Fruit fly (Drosophila melanogaster) whole organism, embryonic: ENCODE measurements around the gene Mocs2A.

Experiments used
- C15 ChIP-seq: fragments of 200-800 bp; sonication (Bioruptor generic); IDR thresholded peaks from 3 replicates; pipeline ENCODE4 v1.3.6; 2022; ENCODE audit warnings: missing biosample characterization, missing genetic modification characterization
- CG13424 ChIP-seq: fragments of 200-800 bp; sonication (Bioruptor generic); optimal IDR thresholded peaks from 2 replicates; lab custom pipeline; 2019; ENCODE audit warnings: missing biosample characterization, mild to moderate bottlenecking, missing genetic modification characterization, moderate library complexity
- CG14014 ChIP-seq: fragments of 200-800 bp; sonication (Bioruptor generic); IDR thresholded peaks from 2 replicates; pipeline ENCODE4 v1.3.6; 2022; ENCODE audit warnings: missing biosample characterization, missing genetic modification characterization
- CG1529 ChIP-seq: fragments of 200-800 bp; sonication (Bioruptor generic); optimal IDR thresholded peaks from 3 replicates; lab custom pipeline; 2018; ENCODE audit warnings: missing biosample characterization, missing genetic modification characterization
- CG16779 ChIP-seq: fragments of 200-800 bp; sonication (Bioruptor generic); IDR thresholded peaks from 2 replicates; pipeline ENCODE4 v1.3.6; 2022; ENCODE audit warnings: missing biosample characterization, missing genetic modification characterization
- CG17186 ChIP-seq: fragments of 200-800 bp; sonication (Bioruptor generic); optimal IDR thresholded peaks from 3 replicates; lab custom pipeline; 2017; ENCODE audit warnings: missing biosample characterization, missing genetic modification reagents, missing genetic modification characterization
- CG17328 ChIP-seq: fragments of 200-800 bp; sonication (Bioruptor generic); IDR thresholded peaks from 2 replicates; pipeline ENCODE4 v1.3.6; 2022; ENCODE audit warnings: missing biosample characterization, missing genetic modification characterization
- CG17385 ChIP-seq: fragments of 200-800 bp; sonication (Bioruptor generic); optimal IDR thresholded peaks from 3 replicates; lab custom pipeline; 2018; ENCODE audit warnings: missing biosample characterization, mild to moderate bottlenecking, missing genetic modification characterization
- CG2116 ChIP-seq: fragments of 200-800 bp; sonication (Bioruptor generic); optimal IDR thresholded peaks from 3 replicates; lab custom pipeline; 2018; ENCODE audit warnings: missing biosample characterization, mild to moderate bottlenecking, missing genetic modification characterization
- CG2120 ChIP-seq: fragments of 200-800 bp; sonication (Bioruptor generic); optimal IDR thresholded peaks from 3 replicates; lab custom pipeline; 2016; ENCODE audit warnings: missing biosample characterization, missing genetic modification characterization
- CG2202 ChIP-seq: fragments of 200-800 bp; sonication (Bioruptor generic); optimal IDR thresholded peaks from 2 replicates; lab custom pipeline; 2018; ENCODE audit warnings: missing biosample characterization, mild to moderate bottlenecking, missing genetic modification characterization
- CG3726 ChIP-seq: fragments of 200-800 bp; sonication (Bioruptor generic); IDR thresholded peaks from 3 replicates; pipeline ENCODE4, ENCODE4 v1.3.6; 2022; ENCODE audit warnings: missing biosample characterization, missing genetic modification characterization
- CG3995 ChIP-seq: fragments of 200-800 bp; sonication (Bioruptor generic); optimal IDR thresholded peaks from 3 replicates; lab custom pipeline; 2016; ENCODE audit warnings: missing biosample characterization, missing genetic modification characterization
- CG4282 ChIP-seq: fragments of 200-800 bp; sonication (Bioruptor generic); optimal IDR thresholded peaks from 2 replicates; lab custom pipeline; 2016; ENCODE audit warnings: missing biosample characterization, missing genetic modification characterization
- CG5180 ChIP-seq: fragments of 200-800 bp; sonication (Bioruptor generic); optimal IDR thresholded peaks from 3 replicates; lab custom pipeline; 2017; ENCODE audit warnings: missing biosample characterization, missing genetic modification characterization, mild to moderate bottlenecking, moderate library complexity, missing genetic modification reagents
- CG6854 ChIP-seq: fragments of 200-800 bp; sonication (Bioruptor generic); optimal IDR thresholded peaks from 3 replicates; lab custom pipeline; 2017; ENCODE audit warnings: missing biosample characterization, mild to moderate bottlenecking, missing genetic modification characterization
- CG7556 ChIP-seq: fragments of 200-800 bp; sonication (Bioruptor generic); optimal IDR thresholded peaks from 2 replicates; lab custom pipeline; 2017; ENCODE audit warnings: missing biosample characterization, mild to moderate bottlenecking, missing genetic modification characterization
- CG9609 ChIP-seq: fragments of 200-800 bp; sonication (Bioruptor generic); optimal IDR thresholded peaks from 3 replicates; lab custom pipeline; 2016; ENCODE audit warnings: missing biosample characterization, missing genetic modification characterization
- CG9727 ChIP-seq: fragments of 200-800 bp; sonication (Bioruptor generic); optimal IDR thresholded peaks from 3 replicates; lab custom pipeline; 2017; ENCODE audit warnings: missing biosample characterization, mild to moderate bottlenecking, missing genetic modification characterization
- Chrac-16 ChIP-seq: fragments of 200-800 bp; sonication (Bioruptor generic); optimal IDR thresholded peaks from 3 replicates; lab custom pipeline; 2016; ENCODE audit warnings: missing biosample characterization, missing genetic modification characterization
- Doc2 ChIP-seq: fragments of 200-800 bp; sonication (Bioruptor generic); IDR thresholded peaks from 2 replicates; pipeline ENCODE4 v1.3.6; 2022; ENCODE audit warnings: missing biosample characterization, missing genetic modification characterization
- Drgx ChIP-seq: fragments of 200-800 bp; sonication (Bioruptor generic); IDR thresholded peaks from 2 replicates; pipeline ENCODE4 v1.3.6; 2022; ENCODE audit warnings: missing biosample characterization, missing genetic modification characterization
- E2f2 ChIP-seq: fragments of 200-800 bp; sonication (Bioruptor generic); IDR thresholded peaks from 2 replicates; pipeline ENCODE4 v1.3.6; 2022; ENCODE audit warnings: missing biosample characterization, missing genetic modification characterization
- H2.0 ChIP-seq: fragments of 200-800 bp; sonication (Bioruptor generic); IDR thresholded peaks from 2 replicates; pipeline ENCODE4 v1.3.6; 2022; ENCODE audit warnings: missing biosample characterization, missing genetic modification characterization
- HmgD ChIP-seq: fragments of 200-800 bp; sonication (Bioruptor generic); optimal IDR thresholded peaks from 3 replicates; lab custom pipeline; 2016; ENCODE audit warnings: missing biosample characterization, missing genetic modification characterization
- Hr39 ChIP-seq: fragments of >200 bp; optimal IDR thresholded peaks from 2 replicates; lab custom pipeline; 2017
- Lhr ChIP-seq: fragments of 200-800 bp; sonication (Bioruptor generic); optimal IDR thresholded peaks from 3 replicates; lab custom pipeline; 2017; ENCODE audit warnings: mild to moderate bottlenecking, missing biosample characterization, missing genetic modification reagents, missing genetic modification characterization
- Med ChIP-seq: fragments of 200-800 bp; sonication (Bioruptor generic); peaks from one replicate; lab custom pipeline; 2016; ENCODE audit warnings: missing biosample characterization, missing genetic modification characterization, mild to moderate bottlenecking, inconsistent platforms, moderate library complexity
- NC2α ChIP-seq: fragments of 200-800 bp; sonication (Bioruptor generic); optimal IDR thresholded peaks from 2 replicates; lab custom pipeline; 2016; ENCODE audit warnings: missing biosample characterization, missing genetic modification characterization
- Neu2 ChIP-seq: fragments of 200-800 bp; sonication (Bioruptor generic); optimal IDR thresholded peaks from 3 replicates; lab custom pipeline; 2016; ENCODE audit warnings: missing biosample characterization, missing genetic modification characterization, borderline replicate concordance
- Side ChIP-seq: fragments of 200-800 bp; sonication (Bioruptor generic); optimal IDR thresholded peaks from 2 replicates; lab custom pipeline; 2016; ENCODE audit warnings: missing biosample characterization, missing genetic modification characterization
- Tbp ChIP-seq: fragments of >200 bp; optimal IDR thresholded peaks from 2 replicates; lab custom pipeline; 2018; ENCODE audit warnings: missing biosample characterization, missing genetic modification characterization
- Usf ChIP-seq: fragments of 200-800 bp; sonication (Bioruptor generic); optimal IDR thresholded peaks from 2 replicates; lab custom pipeline; 2017; ENCODE audit warnings: missing genotype, missing biosample characterization, missing genetic modification characterization
- amos ChIP-seq: fragments of 200-800 bp; sonication (Bioruptor generic); IDR thresholded peaks from 2 replicates; pipeline ENCODE4 v1.3.6; 2022; ENCODE audit warnings: missing biosample characterization, missing genetic modification characterization; ENCODE audit not compliant: partially characterized antibody
- bcd ChIP-seq: fragments of 200-800 bp; sonication (Bioruptor generic); optimal IDR thresholded peaks from 2 replicates; lab custom pipeline; 2017; ENCODE audit warnings: missing biosample characterization, mild to moderate bottlenecking, missing genetic modification characterization
- chif ChIP-seq, 2 experiments: fragments of 200-800 bp; sonication (Bioruptor generic); optimal IDR thresholded peaks; 3 replicates each; lab custom pipeline; 2016; ENCODE audit warnings: missing biosample characterization in 2 of 2, missing genetic modification characterization in 2 of 2
- crc ChIP-seq: fragments of 200-800 bp; sonication (Bioruptor generic); optimal IDR thresholded peaks from 2 replicates; lab custom pipeline; 2016; ENCODE audit warnings: missing biosample characterization, missing genetic modification characterization
- crol ChIP-seq: fragments of 200-800 bp; sonication (Bioruptor generic); IDR thresholded peaks from 2 replicates; pipeline ENCODE4 v1.3.6; 2022; ENCODE audit warnings: missing biosample characterization, missing genetic modification characterization
- dan ChIP-seq: fragments of 200-800 bp; sonication (Bioruptor generic); IDR thresholded peaks from 2 replicates; pipeline ENCODE4 v1.3.6; 2022; ENCODE audit warnings: missing biosample characterization, missing genetic modification characterization
- esg ChIP-seq: fragments of 200-800 bp; sonication (Bioruptor generic); conservative IDR thresholded peaks from 2 replicates; pipeline ENCODE4 v1.3.6; 2022; ENCODE audit warnings: missing biosample characterization, missing genetic modification characterization
- fd96Cb ChIP-seq: fragments of 200-800 bp; sonication (Bioruptor generic); optimal IDR thresholded peaks from 2 replicates; lab custom pipeline; 2018; ENCODE audit warnings: missing biosample characterization, mild to moderate bottlenecking, missing genetic modification characterization, moderate library complexity
- grn ChIP-seq: fragments of 200-800 bp; sonication (Bioruptor generic); optimal IDR thresholded peaks from 3 replicates; lab custom pipeline; 2017; ENCODE audit warnings: missing biosample characterization, missing genetic modification characterization
- gro ChIP-seq: fragments of 200-800 bp; sonication (Bioruptor generic); optimal IDR thresholded peaks from 2 replicates; lab custom pipeline; 2016; ENCODE audit warnings: missing biosample characterization, missing genetic modification characterization
- ind ChIP-seq: fragments of 200-800 bp; sonication (Bioruptor generic); optimal IDR thresholded peaks from 3 replicates; lab custom pipeline; 2016; ENCODE audit warnings: missing biosample characterization, missing genetic modification characterization
- otp ChIP-seq: fragments of 200-800 bp; sonication (Bioruptor generic); IDR thresholded peaks from 3 replicates; pipeline ENCODE4, ENCODE4 v1.3.6; 2022; ENCODE audit warnings: missing biosample characterization, missing genetic modification characterization
- pan ChIP-seq, 4 experiments: fragments of >200 bp in 3 of 4; fragments of 200-800 bp in 1 of 4; sonication (Bioruptor generic) in 1 of 4; optimal IDR thresholded peaks in 3 of 4; IDR thresholded peaks in 1 of 4; 2 replicates each; pipeline versions ENCODE4 v1.3.6 to Lab custom; 2017 to 2022; ENCODE audit warnings: missing biosample characterization in 2 of 4, missing genetic modification characterization in 2 of 4, mixed read lengths in 1 of 4
- sc ChIP-seq, 3 experiments: fragments of >200 bp in 2 of 3; fragments of 200-800 bp in 1 of 3; sonication (Bioruptor generic) in 1 of 3; optimal IDR thresholded peaks; 2 replicates in 2 of 3; 3 replicates in 1 of 3; lab custom pipeline; 2017; ENCODE audit warnings: mild to moderate bottlenecking in 1 of 3, missing biosample characterization in 1 of 3, missing genetic modification characterization in 1 of 3, missing genetic modification reagents in 1 of 3
- sim ChIP-seq: fragments of 200-800 bp; sonication (Bioruptor generic); IDR thresholded peaks from 2 replicates; pipeline ENCODE4 v1.3.6; 2022; ENCODE audit warnings: missing biosample characterization, missing genetic modification characterization
- wor ChIP-seq: fragments of 200-800 bp; sonication (Bioruptor generic); IDR thresholded peaks from 2 replicates; pipeline ENCODE4 v1.3.6; 2022; ENCODE audit warnings: missing biosample characterization, missing genetic modification characterization
- z ChIP-seq: fragments of 200-800 bp; sonication (Bioruptor generic); IDR thresholded peaks from 3 replicates; pipeline ENCODE4 v1.3.6; 2022; ENCODE audit warnings: missing biosample characterization, missing genetic modification characterization

Gene Mocs2A

dm6 chr3R:25168259-25168972 is 41.3 kb upstream of the Mocs2A start (continued):
- TF ChIP-seq CG4282 (GFP tag; lab: Kevin White, UChicago) = no peak
- TF ChIP-seq gro = no peak
- peak; percentile 46 for TF ChIP-seq Med (GFP tag; lab: Kevin White, UChicago)
- peak; percentile 31 for TF ChIP-seq CG6854 (GFP tag; lab: Kevin White, UChicago)
- TF ChIP-seq CG2202 = no peak
- no peak for TF ChIP-seq CG16779 (GFP tag; lab: Robert Waterston, UW)
- no peak for TF ChIP-seq Usf (GFP tag; lab: Kevin White, UChicago)
- TF ChIP-seq CG2120 (GFP tag; lab: Kevin White, UChicago) = peak; percentile 56
- no peak for TF ChIP-seq Hr39 (lab: Kevin White, UChicago)
- TF ChIP-seq CG3995 = no peak
- TF ChIP-seq C15 (GFP tag; lab: Robert Waterston, UW) = no peak
- no peak for TF ChIP-seq NC2α (GFP tag; lab: Kevin White, UChicago)
- TF ChIP-seq sim (GFP tag; lab: Robert Waterston, UW) = no peak
- no peak for TF ChIP-seq CG17328 (GFP tag; lab: Robert Waterston, UW)
- peak; percentile 44 for TF ChIP-seq CG17385 (GFP tag; lab: Kevin White, UChicago)
- TF ChIP-seq CG9727 = peak; percentile 51
- TF ChIP-seq CG5180 (GFP tag; lab: Kevin White, UChicago) = peak; percentile 6
- TF ChIP-seq CG14014 (GFP tag; lab: Robert Waterston, UW) = no peak; the same call in 1 of the 2 replicates
- TF ChIP-seq CG1529 (GFP tag; lab: Kevin White, UChicago) = peak; percentile 5
- TF ChIP-seq CG2116 (GFP tag; lab: Kevin White, UChicago) = no peak
- TF ChIP-seq amos (GFP tag; lab: Robert Waterston, UW) = no peak
- TF ChIP-seq bcd (GFP tag; lab: Kevin White, UChicago) = peak; percentile 43
- no peak for TF ChIP-seq otp (GFP tag; lab: Robert Waterston, UW)
- peak; percentile 51 for TF ChIP-seq esg (GFP tag; lab: Robert Waterston, UW)
- peak; percentile 21; the same call in 1 of the 2 replicates for TF ChIP-seq E2f2 (GFP tag; lab: Robert Waterston, UW)
- no peak for TF ChIP-seq Tbp (GFP tag; lab: Kevin White, UChicago)
- peak; percentile 76 for TF ChIP-seq CG7556 (GFP tag; lab: Kevin White, UChicago)
- 0 out of 2 replicates have a peak, but pooled peaks have one; percentile 1 for TF ChIP-seq crol (GFP tag; lab: Robert Waterston, UW)
- TF ChIP-seq crc (GFP tag; lab: Kevin White, UChicago) = no peak
- TF ChIP-seq HmgD (GFP tag; lab: Kevin White, UChicago) = no peak
- TF ChIP-seq ind = peak; percentile 32
- no peak for TF ChIP-seq grn (GFP tag; lab: Kevin White, UChicago)
- no peak for TF ChIP-seq CG3726 (GFP tag; lab: Robert Waterston, UW)
- no peak for TF ChIP-seq CG17186 (GFP tag; lab: Kevin White, UChicago)
- no peak for TF ChIP-seq Side (GFP tag; lab: Kevin White, UChicago)
- no peak for TF ChIP-seq sc (optimal IDR thresholded peaks at IDR 0.05; lab: Kevin White, UChicago)
- no peak for TF ChIP-seq sc (GFP tag; optimal IDR thresholded peaks at IDR 0.05; lab: Kevin White, UChicago)
- TF ChIP-seq chif (GFP tag; optimal IDR thresholded peaks at IDR 0.05; lab: Kevin White, UChicago) = no peak
- no peak for TF ChIP-seq Chrac-16 (GFP tag; lab: Kevin White, UChicago)
- TF ChIP-seq CG9609 (GFP tag; lab: Kevin White, UChicago) = no peak
- peak; percentile 60 for TF ChIP-seq fd96Cb (tag; lab: Kevin White, UChicago)
- no peak; the same call in 1 of the 2 replicates for TF ChIP-seq dan (GFP tag; lab: Robert Waterston, UW)
- TF ChIP-seq wor (GFP tag; lab: Robert Waterston, UW) = no peak
- no peak for TF ChIP-seq Lhr (GFP tag; lab: Kevin White, UChicago)
- peak; percentile 65 for TF ChIP-seq CG13424 (tag; lab: Kevin White, UChicago)
- no peak for TF ChIP-seq Doc2 (GFP tag; lab: Robert Waterston, UW)
- no peak for TF ChIP-seq Drgx (GFP tag; lab: Robert Waterston, UW)
- TF ChIP-seq H2.0 = no peak
- no peak for TF ChIP-seq Neu2 (GFP tag; lab: Kevin White, UChicago)
- no peak for TF ChIP-seq pan (optimal IDR thresholded peaks at IDR 0.05; lab: Kevin White, UChicago)
- TF ChIP-seq pan (GFP tag; optimal IDR thresholded peaks at IDR 0.05 in 1 of 2, IDR thresholded peaks at IDR 0.05 in 1 of 2) = no peak
- TF ChIP-seq z = no peak
